Fruit fly (Drosophila melanogaster): Measurements from ENCODE around the gene Sirt2.

Sirt2 gene

dm6 chr3R:20309661-20310497, 18.4 kb upstream of the Sirt2 start (continued):
- TF ChIP-seq D19B (GFP tag; optimal IDR thresholded peaks at IDR 0.05), result peak; percentile 5
- no peak for TF ChIP-seq sc (optimal IDR thresholded peaks at IDR 0.05)
- TF ChIP-seq sc (GFP tag; optimal IDR thresholded peaks at IDR 0.05), result no peak
- peak; percentile 7; the same call in 1 of the 2 replicates for TF ChIP-seq stc (GFP tag; IDR thresholded peaks at IDR 0.05)
- no peak for TF ChIP-seq lab (GFP tag; optimal IDR thresholded peaks at IDR 0.05)
- TF ChIP-seq Hr39 (optimal IDR thresholded peaks at IDR 0.05), result no peak
- no peak for TF ChIP-seq CG12104 (GFP tag; optimal IDR thresholded peaks at IDR 0.05)
- no peak for TF ChIP-seq Ravus (GFP tag; IDR thresholded peaks at IDR 0.05)
- TF ChIP-seq Ets65A (GFP tag), result peak; percentile 83
- TF ChIP-seq pfk (GFP tag; optimal IDR thresholded peaks at IDR 0.05), result no peak
- TF ChIP-seq insv (GFP tag; optimal IDR thresholded peaks at IDR 0.05), result peak; percentile 36 to 91
- TF ChIP-seq onecut (GFP tag; IDR thresholded peaks at IDR 0.05), result peak; percentile 91
- no peak for TF ChIP-seq jumu (GFP tag; optimal IDR thresholded peaks at IDR 0.05)
- no peak for TF ChIP-seq mld (GFP tag; IDR thresholded peaks at IDR 0.05; ENCODE audit: partially characterized antibody)
- TF ChIP-seq cad (GFP tag; optimal IDR thresholded peaks at IDR 0.05), result peak; percentile 7
- TF ChIP-seq CG1233 (GFP tag; optimal IDR thresholded peaks at IDR 0.05), result peak; percentile 12
- TF ChIP-seq CG5953 (GFP tag; IDR thresholded peaks at IDR 0.05), result 0 out of 2 replicates have a peak, but pooled peaks have one; percentile 44
- TF ChIP-seq unc-4 (GFP tag; IDR thresholded peaks at IDR 0.05; ENCODE audit: partially characterized antibody), result no peak
- TF ChIP-seq CTCF (GFP tag; optimal IDR thresholded peaks at IDR 0.05), result no peak

dm6 chr3R:20310498-20310822, 17.8 kb upstream of the Sirt2 start:
- TF ChIP-seq Antp (GFP tag; optimal IDR thresholded peaks at IDR 0.05) (no peak), kay (GFP tag; optimal IDR thresholded peaks at IDR 0.05) (no peak), nau (GFP tag; optimal IDR thresholded peaks at IDR 0.05) (no peak), CG7987 (GFP tag; optimal IDR thresholded peaks at IDR 0.05) (no peak), NFAT (GFP tag; IDR thresholded peaks at IDR 0.05) (no peak), CG4282 (GFP tag; optimal IDR thresholded peaks at IDR 0.05) (no peak), ap (GFP tag; IDR thresholded peaks at IDR 0.05) (no peak), CG2129 (GFP tag; IDR thresholded peaks at IDR 0.05; ENCODE audit: partially characterized antibody) (no peak), CG13424 (tag; optimal IDR thresholded peaks at IDR 0.05) (no peak), CG30020 (tag; optimal IDR thresholded peaks at IDR 0.05) (no peak), CG9932 (GFP tag; IDR thresholded peaks at IDR 0.05) (0 out of 2 replicates have a peak, but pooled peaks have one; percentile 24), otp (GFP tag; IDR thresholded peaks at IDR 0.05) (no peak), tin (GFP tag; optimal IDR thresholded peaks at IDR 0.05) (no peak), CG31365 (tag; optimal IDR thresholded peaks at IDR 0.05) (no peak), CG9876 (GFP tag; optimal IDR thresholded peaks at IDR 0.05) (peak; percentile 23), trem (tag; optimal IDR thresholded peaks at IDR 0.05) (no peak), CG18011 (GFP tag; optimal IDR thresholded peaks at IDR 0.05) (no peak), row (GFP tag; IDR thresholded peaks at IDR 0.05) (0 out of 3 replicates have a peak, but pooled peaks have one; percentile 4), Hmr (GFP tag; optimal IDR thresholded peaks at IDR 0.05) (no peak), CG6654 (GFP tag; optimal IDR thresholded peaks at IDR 0.05) (no peak), NC2α (GFP tag; optimal IDR thresholded peaks at IDR 0.05) (no peak), repo (GFP tag; optimal IDR thresholded peaks at IDR 0.05) (no peak), BtbVII (GFP tag; optimal IDR thresholded peaks at IDR 0.05) (no peak), CG7357 (GFP tag; IDR thresholded peaks at IDR 0.05) (no peak), Xbp1 (GFP tag; optimal IDR thresholded peaks at IDR 0.05) (no peak), CG17186 (GFP tag; optimal IDR thresholded peaks at IDR 0.05) (no peak), al (GFP tag; IDR thresholded peaks at IDR 0.05) (peak; percentile 1; the same call in 1 of the 2 replicates), CG17385 (GFP tag; optimal IDR thresholded peaks at IDR 0.05) (no peak), D19B (GFP tag; optimal IDR thresholded peaks at IDR 0.05) (no peak), NfI (GFP tag; optimal IDR thresholded peaks at IDR 0.05) (no peak), exex (tag; optimal IDR thresholded peaks at IDR 0.05) (no peak), Ptx1 (GFP tag; IDR thresholded peaks at IDR 0.05) (0 out of 2 replicates have a peak, but pooled peaks have one; percentile 31), lola (GFP tag; optimal IDR thresholded peaks at IDR 0.05) (no peak)
